Worm (Caenorhabditis elegans) whole organism, early embryonic: ENCODE data around the gene rpb-4.

ENCODE experiments used
- B0310.2 ChIP-seq: sonication (generic microtip); optimal IDR thresholded peaks from 2 replicates; lab custom pipeline; 2016; ENCODE audit warnings: mild to moderate bottlenecking, missing genetic modification characterization, missing compliant biosample characterization
- ama-1 ChIP-seq: fragments of 150-350 bp; optimal IDR thresholded peaks from 2 replicates; lab custom pipeline; 2014
- ceh-13 ChIP-seq: fragments of 200-800 bp; sonication (Bioruptor generic); optimal IDR thresholded peaks from 2 replicates; lab custom pipeline; 2018; ENCODE audit warnings: mild to moderate bottlenecking, missing genetic modification characterization, missing compliant biosample characterization
- ets-7 ChIP-seq: sonication (generic microtip); optimal IDR thresholded peaks from 2 replicates; lab custom pipeline; 2016; ENCODE audit warnings: missing genotype, missing genetic modification characterization, missing compliant biosample characterization

DNA sequence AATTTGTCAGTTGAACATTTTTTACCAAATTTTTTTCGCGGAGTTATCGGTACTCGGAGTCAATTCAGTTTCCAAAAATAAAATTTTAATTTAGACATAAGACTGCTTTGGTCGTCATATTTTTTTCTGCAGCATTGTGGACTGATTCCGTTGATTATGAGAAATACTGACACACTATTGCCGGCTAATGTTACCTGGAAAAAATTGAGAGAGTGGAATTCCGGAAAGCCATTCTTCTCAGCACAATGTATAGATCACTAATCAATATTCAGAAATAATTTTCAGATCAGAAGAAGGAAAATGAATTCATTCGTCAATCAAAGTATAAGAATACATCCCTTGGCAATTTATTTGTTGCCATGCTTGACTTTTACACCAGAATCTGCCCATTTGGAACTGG, 4.7 kb downstream of the rpb-4 start, which contains the start of gene C07D10.6:
- TF ChIP-seq ama-1 (lab: Kevin White, UChicago) (no peak), B0310.2 (tag; lab: Kevin White, UChicago) (no peak), ceh-13 (GFP tag; lab: Kevin White, UChicago) (no peak), ets-7 (tag; lab: Kevin White, UChicago) (no peak)
